Fruit fly (Drosophila melanogaster): Measurements from ENCODE around the gene TAF1B.

TAF1B gene

dm6 chr3R:10134341-10134668 is 9.7 kb downstream of the TAF1B start (continued):
- peak; percentile 7 for TF ChIP-seq vfl (GFP tag; optimal IDR thresholded peaks at IDR 0.05)
- peak; percentile 10 for TF ChIP-seq chn (GFP tag; optimal IDR thresholded peaks at IDR 0.05)
- peak; percentile 68 for TF ChIP-seq B-H2 (GFP tag; optimal IDR thresholded peaks at IDR 0.05)
- TF ChIP-seq Fer1 (GFP tag; optimal IDR thresholded peaks at IDR 0.05), result peak; percentile 64
- TF ChIP-seq CG14710 (tag; optimal IDR thresholded peaks at IDR 0.05), result peak; percentile 31
- TF ChIP-seq Elba2 (GFP tag; optimal IDR thresholded peaks at IDR 0.05), result peak; percentile 66
- TF ChIP-seq tx (GFP tag; optimal IDR thresholded peaks at IDR 0.05), result peak; percentile 13
- TF ChIP-seq Bteb2 (GFP tag; optimal IDR thresholded peaks at IDR 0.05), result peak; percentile 32
- TF ChIP-seq CG4617 (GFP tag; optimal IDR thresholded peaks at IDR 0.05; ENCODE audit: borderline replicate concordance), result peak; percentile 70
- peak; percentile 10 for TF ChIP-seq CG17829 (tag; optimal IDR thresholded peaks at IDR 0.05)
- peak; percentile 21 for TF ChIP-seq Sin3A (optimal IDR thresholded peaks at IDR 0.05)
- peak; percentile 38 for TF ChIP-seq D (optimal IDR thresholded peaks at IDR 0.05)
- TF ChIP-seq D (GFP tag; optimal IDR thresholded peaks at IDR 0.05), result no peak
- TF ChIP-seq CG10209 (GFP tag; optimal IDR thresholded peaks at IDR 0.05), result peak; percentile 25
- no peak for TF ChIP-seq hth (optimal IDR thresholded peaks at IDR 0.05)
- TF ChIP-seq dpn (GFP tag; optimal IDR thresholded peaks at IDR 0.05), result peak; percentile 50 to 61
- peak; percentile 49 for TF ChIP-seq CG1647 (GFP tag; optimal IDR thresholded peaks at IDR 0.05)
- TF ChIP-seq Sry-δ (GFP tag; optimal IDR thresholded peaks at IDR 0.05), result peak; percentile 46
- peak; percentile 37 for TF ChIP-seq Lhr (GFP tag; optimal IDR thresholded peaks at IDR 0.05)
- TF ChIP-seq ttk (GFP tag; IDR thresholded peaks at IDR 0.05), result no peak
- TF ChIP-seq CG9817 (tag; optimal IDR thresholded peaks at IDR 0.05), result peak; percentile 18
- TF ChIP-seq CG10543 (GFP tag; optimal IDR thresholded peaks at IDR 0.05), result peak; percentile 15
- peak; percentile 41; the same call in 1 of the 2 replicates for TF ChIP-seq amos (GFP tag; IDR thresholded peaks at IDR 0.05; ENCODE audit: partially characterized antibody)
- peak; percentile 29; the same call in 1 of the 2 replicates for TF ChIP-seq NFAT (GFP tag; IDR thresholded peaks at IDR 0.05)
- peak; percentile 19 for TF ChIP-seq CG1233 (GFP tag; optimal IDR thresholded peaks at IDR 0.05)
- peak; percentile 48 for TF ChIP-seq CG7786 (GFP tag; optimal IDR thresholded peaks at IDR 0.05)
- peak; percentile 54 for TF ChIP-seq Side (GFP tag; optimal IDR thresholded peaks at IDR 0.05)
- TF ChIP-seq CG7987 (GFP tag; optimal IDR thresholded peaks at IDR 0.05), result peak; percentile 57
- no peak for TF ChIP-seq Six4 (GFP tag; optimal IDR thresholded peaks at IDR 0.05)
- TF ChIP-seq CG4360 (GFP tag; IDR thresholded peaks at IDR 0.05), result 0 out of 2 replicates have a peak, but pooled peaks have one; percentile 18
- TF ChIP-seq HmgZ (tag; optimal IDR thresholded peaks at IDR 0.05), result peak; percentile 56
- peak; percentile 59 for TF ChIP-seq Hmr (GFP tag; optimal IDR thresholded peaks at IDR 0.05)
- TF ChIP-seq ken (GFP tag; IDR thresholded peaks at IDR 0.05), result peak; percentile 44; the same call in 1 of the 3 replicates
- TF ChIP-seq CrebB (tag; optimal IDR thresholded peaks at IDR 0.05), result no peak
- TF ChIP-seq CG31224 (GFP tag; IDR thresholded peaks at IDR 0.05), result no peak
- no peak for TF ChIP-seq CG5953 (GFP tag; IDR thresholded peaks at IDR 0.05)
- peak; percentile 18 for TF ChIP-seq CG17359 (tag; optimal IDR thresholded peaks at IDR 0.05)
- peak; percentile 54 for TF ChIP-seq ERR (GFP tag; optimal IDR thresholded peaks at IDR 0.05)
- peak; percentile 51 for TF ChIP-seq CG12769 (tag; optimal IDR thresholded peaks at IDR 0.05)
- peak; percentile 73 for TF ChIP-seq Rfx (GFP tag; IDR thresholded peaks at IDR 0.05)
- peak; percentile 57 for TF ChIP-seq NfI (GFP tag; optimal IDR thresholded peaks at IDR 0.05)
- TF ChIP-seq CoRest (tag; optimal IDR thresholded peaks at IDR 0.05), result peak; percentile 11
- TF ChIP-seq caup (GFP tag; optimal IDR thresholded peaks at IDR 0.05; ENCODE audit: severe bottlenecking), result peak; percentile 71
- no peak for TF ChIP-seq dati (GFP tag; IDR thresholded peaks at IDR 0.05)
- TF ChIP-seq maf-S (GFP tag; optimal IDR thresholded peaks at IDR 0.05), result peak; percentile 33
- peak; percentile 22; the same call in 1 of the 2 replicates for TF ChIP-seq Adf1 (GFP tag; IDR thresholded peaks at IDR 0.05)
- TF ChIP-seq stwl (tag; optimal IDR thresholded peaks at IDR 0.05), result peak; percentile 81
- no peak for TF ChIP-seq btn (GFP tag; optimal IDR thresholded peaks at IDR 0.05)
- peak; percentile 64 for TF ChIP-seq HLH54F (GFP tag; optimal IDR thresholded peaks at IDR 0.05)
- peak; percentile 68 for TF ChIP-seq CG3847 (GFP tag; IDR thresholded peaks at IDR 0.05)
- TF ChIP-seq lmd (GFP tag; IDR thresholded peaks at IDR 0.05), result no peak
- peak; percentile 68 for TF ChIP-seq Ets97D (GFP tag; optimal IDR thresholded peaks at IDR 0.05)
